Worm (Caenorhabditis elegans) whole organism, L1 larva: ENCODE measurements around the gene svh-11.

Experiments
- C04F5.9 ChIP-seq: sonication (generic microtip); optimal IDR thresholded peaks from 2 replicates; lab custom pipeline; 2016; ENCODE audit warnings: missing genetic modification characterization, missing compliant biosample characterization
- C16A3.4 ChIP-seq: fragments of 150-350 bp; optimal IDR thresholded peaks from 2 replicates; lab custom pipeline; 2014; ENCODE audit warnings: missing biosample characterization, missing genetic modification characterization
- Y116A8C.19 ChIP-seq: sonication (generic microtip); optimal IDR thresholded peaks from 2 replicates; lab custom pipeline; 2016; ENCODE audit warnings: missing compliant biosample characterization, missing genetic modification characterization, borderline replicate concordance
- aha-1 ChIP-seq: fragments of 150-350 bp; optimal IDR thresholded peaks from 2 replicates; lab custom pipeline; 2014; ENCODE audit warnings: missing biosample characterization, missing genetic modification characterization
- aly-2 ChIP-seq: fragments of 150-350 bp; optimal IDR thresholded peaks from 2 replicates; lab custom pipeline; 2014; ENCODE audit warnings: missing biosample characterization, missing genetic modification characterization
- ceh-63 ChIP-seq: fragments of 200-800 bp; sonication (Bioruptor generic); optimal IDR thresholded peaks from 2 replicates; lab custom pipeline; 2018; ENCODE audit warnings: mild to moderate bottlenecking, missing genetic modification characterization, missing compliant biosample characterization
- ceh-8 ChIP-seq: fragments of 200-800 bp; sonication (Bioruptor generic); optimal IDR thresholded peaks from 2 replicates; lab custom pipeline; 2018; ENCODE audit warnings: mild to moderate bottlenecking, missing genetic modification characterization, moderate library complexity, missing compliant biosample characterization
- ceh-82 ChIP-seq, 3 experiments: fragments of 150-350 bp in 1 of 3; sonication (generic microtip) in 2 of 3; optimal IDR thresholded peaks; 2 replicates each; lab custom pipeline; 2014 to 2017; ENCODE audit warnings: missing biosample characterization in 3 of 3, missing genetic modification characterization in 3 of 3
- ceh-88 ChIP-seq: fragments of 200-800 bp; sonication (Bioruptor generic); IDR thresholded peaks from 2 replicates; pipeline ENCODE4 v1.3.6; 2022; ENCODE audit warnings: missing genetic modification characterization, missing compliant biosample characterization
- dpl-1 ChIP-seq, 3 experiments: fragments of 150-350 bp in 2 of 3; sonication (generic microtip) in 1 of 3; optimal IDR thresholded peaks; 2 replicates each; lab custom pipeline; 2014 to 2017; ENCODE audit warnings: missing biosample characterization in 3 of 3, missing genetic modification characterization in 3 of 3, missing genetic modification reagents in 3 of 3
- egl-27 ChIP-seq, 2 experiments: fragments of 150-350 bp in 1 of 2; sonication (generic microtip); optimal IDR thresholded peaks; 3 replicates each; lab custom pipeline; 2017 to 2018; ENCODE audit warnings: missing biosample characterization in 2 of 2, missing genetic modification characterization in 2 of 2, missing genetic modification reagents in 2 of 2
- elt-2 ChIP-seq: sonication (generic microtip); optimal IDR thresholded peaks from 2 replicates; lab custom pipeline; 2016; ENCODE audit warnings: missing genetic modification characterization, mild to moderate bottlenecking, inconsistent platforms, missing compliant biosample characterization, missing genetic modification reagents
- elt-3 ChIP-seq, 6 experiments: fragments of 150-350 bp in 1 of 6; sonication (generic microtip); optimal IDR thresholded peaks; 2 replicates each; lab custom pipeline; 2017 to 2018; ENCODE audit warnings: missing biosample characterization in 6 of 6, missing genetic modification characterization in 6 of 6, inconsistent platforms in 1 of 6
- ets-5 ChIP-seq: fragments of 200-800 bp; sonication (Bioruptor generic); IDR thresholded peaks from 2 replicates; pipeline ENCODE4 v1.3.6; 2022; ENCODE audit warnings: missing genetic modification characterization, missing compliant biosample characterization
- fkh-10 ChIP-seq: sonication (generic microtip); optimal IDR thresholded peaks from 2 replicates; lab custom pipeline; 2017; ENCODE audit warnings: missing biosample characterization, missing genetic modification reagents, missing genetic modification characterization
- fkh-4 ChIP-seq: sonication (generic microtip); optimal IDR thresholded peaks from 2 replicates; lab custom pipeline; 2016; ENCODE audit warnings: missing compliant biosample characterization, missing genetic modification characterization, borderline replicate concordance
- fkh-8 ChIP-seq: sonication (generic microtip); optimal IDR thresholded peaks from 2 replicates; lab custom pipeline; 2016; ENCODE audit warnings: mild to moderate bottlenecking, missing genetic modification characterization, missing compliant biosample characterization
- fos-1 ChIP-seq: fragments of 150-350 bp; optimal IDR thresholded peaks from 2 replicates; lab custom pipeline; 2014; ENCODE audit warnings: missing biosample characterization, missing genetic modification characterization
- grh-1 ChIP-seq: fragments of 200-800 bp; sonication (Bioruptor generic); IDR thresholded peaks from 2 replicates; pipeline ENCODE4 v1.3.6; 2022; ENCODE audit warnings: missing genetic modification reagents, missing genetic modification characterization, missing compliant biosample characterization
- jun-1 ChIP-seq: fragments of 150-350 bp; optimal IDR thresholded peaks from 2 replicates; lab custom pipeline; 2014; ENCODE audit warnings: missing biosample characterization, missing genetic modification reagents, missing genetic modification characterization
- lin-13 ChIP-seq: fragments of 150-350 bp; optimal IDR thresholded peaks from 2 replicates; lab custom pipeline; 2014; ENCODE audit warnings: missing biosample characterization, missing genetic modification reagents, missing genetic modification characterization
- lin-14 ChIP-seq: fragments of 200-800 bp; sonication (Bioruptor generic); optimal IDR thresholded peaks from 2 replicates; lab custom pipeline; 2018; ENCODE audit warnings: mild to moderate bottlenecking, missing genetic modification characterization, moderate library complexity, missing compliant biosample characterization
- lin-15B ChIP-seq: fragments of 150-350 bp; sonication (generic microtip); optimal IDR thresholded peaks from 3 replicates; lab custom pipeline; 2014; ENCODE audit warnings: missing biosample characterization, missing genetic modification characterization
- lin-35 ChIP-seq, 2 experiments: fragments of 150-350 bp; optimal IDR thresholded peaks; 2 replicates each; lab custom pipeline; 2014; ENCODE audit warnings: missing biosample characterization in 2 of 2, missing genetic modification characterization in 2 of 2, missing genetic modification reagents in 2 of 2
- lir-3 ChIP-seq: sonication (generic microtip); optimal IDR thresholded peaks from 2 replicates; lab custom pipeline; 2016; ENCODE audit warnings: mild to moderate bottlenecking, missing genetic modification characterization, moderate library complexity, missing compliant biosample characterization; ENCODE audit not compliant: poor library complexity
- mab-9 ChIP-seq: fragments of 200-800 bp; sonication (Bioruptor generic); IDR thresholded peaks from 2 replicates; pipeline ENCODE4 v1.3.6; 2022; ENCODE audit warnings: missing genetic modification reagents, missing genetic modification characterization, missing compliant biosample characterization
- mdl-1 ChIP-seq, 2 experiments: fragments of 150-350 bp; optimal IDR thresholded peaks; 2 replicates each; lab custom pipeline; 2014 to 2017; ENCODE audit warnings: missing biosample characterization in 2 of 2, missing genetic modification characterization in 2 of 2, inconsistent platforms in 1 of 2
- mep-1 ChIP-seq: fragments of 150-350 bp; optimal IDR thresholded peaks from 2 replicates; lab custom pipeline; 2014; ENCODE audit warnings: missing biosample characterization, missing genetic modification characterization
- nhr-19 ChIP-seq: fragments of 200-800 bp; sonication (Bioruptor generic); conservative IDR thresholded peaks from 2 replicates; pipeline ENCODE4 v1.3.6; 2022; ENCODE audit warnings: missing genetic modification characterization, missing compliant biosample characterization
- nhr-20 ChIP-seq: sonication (generic microtip); optimal IDR thresholded peaks from 2 replicates; lab custom pipeline; 2016; ENCODE audit warnings: mild to moderate bottlenecking, missing genetic modification characterization, missing compliant biosample characterization
- nhr-28 ChIP-seq: fragments of 150-350 bp; optimal IDR thresholded peaks from 2 replicates; lab custom pipeline; 2014; ENCODE audit warnings: missing biosample characterization, missing genetic modification characterization
- nhr-76 ChIP-seq: sonication (generic microtip); optimal IDR thresholded peaks from 2 replicates; lab custom pipeline; 2017; ENCODE audit warnings: missing biosample characterization, missing genetic modification characterization
- nhr-85 ChIP-seq: sonication (generic microtip); peaks from one replicate; lab custom pipeline; 2016; ENCODE audit warnings: missing genetic modification characterization, inconsistent platforms, missing compliant biosample characterization
- nhr-90 ChIP-seq: sonication (generic microtip); optimal IDR thresholded peaks from 2 replicates; lab custom pipeline; 2016; ENCODE audit warnings: mild to moderate bottlenecking, missing genetic modification characterization, missing compliant biosample characterization; ENCODE audit not compliant: poor library complexity
- pqm-1 ChIP-seq: sonication (generic microtip); optimal IDR thresholded peaks from 3 replicates; lab custom pipeline; 2017; ENCODE audit warnings: missing biosample characterization, missing genetic modification characterization
- rnt-1 ChIP-seq: sonication (generic microtip); optimal IDR thresholded peaks from 2 replicates; lab custom pipeline; 2016; ENCODE audit warnings: mild to moderate bottlenecking, missing genetic modification characterization, moderate library complexity, missing compliant biosample characterization
- swsn-7 ChIP-seq: sonication (generic microtip); optimal IDR thresholded peaks from 2 replicates; lab custom pipeline; 2016; ENCODE audit warnings: missing genetic modification characterization, missing compliant biosample characterization
- tlp-1 ChIP-seq: fragments of 150-350 bp; optimal IDR thresholded peaks from 2 replicates; lab custom pipeline; 2014; ENCODE audit warnings: missing biosample characterization, missing genetic modification characterization
- unc-30 ChIP-seq: sonication (generic microtip); optimal IDR thresholded peaks from 2 replicates; lab custom pipeline; 2017; ENCODE audit warnings: missing biosample characterization, missing genetic modification characterization
- unc-62 ChIP-seq: fragments of 150-350 bp; optimal IDR thresholded peaks from 2 replicates; lab custom pipeline; 2014; ENCODE audit warnings: missing biosample characterization, missing genetic modification reagents, missing genetic modification characterization
- vab-15 ChIP-seq: sonication (generic microtip); optimal IDR thresholded peaks from 2 replicates; lab custom pipeline; 2017; ENCODE audit warnings: missing genotype, mild to moderate bottlenecking, missing genetic modification characterization, missing compliant biosample characterization
- xbp-1 ChIP-seq: sonication (generic microtip); optimal IDR thresholded peaks from 2 replicates; lab custom pipeline; 2016; ENCODE audit warnings: missing genetic modification characterization, missing compliant biosample characterization
- ztf-11 ChIP-seq, 2 experiments: sonication (generic microtip); optimal IDR thresholded peaks; 2 replicates each; lab custom pipeline; 2016 to 2017; ENCODE audit warnings: missing genetic modification characterization in 2 of 2, missing biosample characterization in 1 of 2, missing compliant biosample characterization in 1 of 2

svh-11 gene

DNA sequence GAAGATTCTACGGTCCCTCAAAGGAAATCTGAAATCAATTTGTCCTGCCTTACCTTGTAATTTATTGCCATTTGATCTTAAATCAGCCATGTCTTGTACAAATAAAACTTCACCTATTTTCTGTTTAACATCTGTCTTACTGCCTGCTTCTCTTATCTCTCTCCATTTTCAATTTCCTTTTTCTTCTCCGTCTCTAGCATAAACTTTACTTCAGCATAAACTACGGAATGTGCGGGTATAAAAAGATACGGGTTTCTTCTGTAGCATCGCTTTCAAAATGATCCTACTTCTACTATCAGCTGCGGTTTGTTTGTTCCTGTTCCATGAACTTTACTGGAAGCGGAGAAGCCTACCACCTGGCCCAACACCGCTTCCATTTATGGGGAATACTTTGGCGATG, 37.9 kb downstream of the svh-11 start, which contains the start of gene cyp-33C5 (continued):
- TF ChIP-seq Y116A8C.19 (no peak), jun-1 (tag; lab: Kevin White, UChicago) (no peak), nhr-90 (no peak), C04F5.9 (tag; lab: Kevin White, UChicago) (no peak), egl-27 (tag; optimal IDR thresholded peaks at IDR 0.05; lab: Kevin White, UChicago) (no peak), fkh-10 (no peak), ets-5 (GFP tag; lab: Robert Waterston, UW) (no peak), elt-3 (tag; optimal IDR thresholded peaks at IDR 0.05; lab: Kevin White, UChicago) (peak in 2 of 6 experiments; percentile 46 to 54), C16A3.4 (tag; lab: Kevin White, UChicago) (no peak), ztf-11 (tag; optimal IDR thresholded peaks at IDR 0.05; lab: Kevin White, UChicago) (no peak), ceh-8 (GFP tag; lab: Kevin White, UChicago) (no peak), lin-15B (tag; lab: Kevin White, UChicago) (no peak), nhr-28 (tag; lab: Kevin White, UChicago) (no peak), elt-2 (tag; lab: Kevin White, UChicago) (peak; percentile 11), nhr-85 (peak; percentile 67), vab-15 (tag; lab: Kevin White, UChicago) (no peak), rnt-1 (peak; percentile 12), mdl-1 (tag; optimal IDR thresholded peaks at IDR 0.05; lab: Kevin White, UChicago) (no peak), nhr-20 (tag; lab: Kevin White, UChicago) (peak; percentile 75), aha-1 (tag; lab: Kevin White, UChicago) (no peak), mab-9 (no peak), pqm-1 (no peak), unc-30 (no peak), lir-3 (tag; lab: Kevin White, UChicago) (no peak), fkh-4 (tag; lab: Kevin White, UChicago) (no peak), ceh-88 (no peak), ceh-82 (tag; optimal IDR thresholded peaks at IDR 0.05; lab: Kevin White, UChicago) (peak in 1 of 3 experiments; percentile 17), unc-62 (GFP tag; lab: Kevin White, UChicago) (no peak), grh-1 (GFP tag; lab: Robert Waterston, UW) (no peak), swsn-7 (tag; lab: Kevin White, UChicago) (no peak), mep-1 (tag; lab: Kevin White, UChicago) (no peak), aly-2 (tag; lab: Kevin White, UChicago) (no peak), fos-1 (tag; lab: Kevin White, UChicago) (no peak), xbp-1 (no peak), lin-14 (GFP tag; lab: Kevin White, UChicago) (peak; percentile 84), nhr-19 (GFP tag; lab: Robert Waterston, UW) (no peak; the same call in 1 of the 2 replicates), ceh-63 (no peak), lin-35 (GFP tag; optimal IDR thresholded peaks at IDR 0.05; lab: Kevin White, UChicago) (peak in 1 of 2 experiments; percentile 31), nhr-76 (tag; lab: Kevin White, UChicago) (no peak), fkh-8 (tag; lab: Kevin White, UChicago) (no peak), dpl-1 (GFP tag; optimal IDR thresholded peaks at IDR 0.05; lab: Kevin White, UChicago) (no peak)

DNA sequence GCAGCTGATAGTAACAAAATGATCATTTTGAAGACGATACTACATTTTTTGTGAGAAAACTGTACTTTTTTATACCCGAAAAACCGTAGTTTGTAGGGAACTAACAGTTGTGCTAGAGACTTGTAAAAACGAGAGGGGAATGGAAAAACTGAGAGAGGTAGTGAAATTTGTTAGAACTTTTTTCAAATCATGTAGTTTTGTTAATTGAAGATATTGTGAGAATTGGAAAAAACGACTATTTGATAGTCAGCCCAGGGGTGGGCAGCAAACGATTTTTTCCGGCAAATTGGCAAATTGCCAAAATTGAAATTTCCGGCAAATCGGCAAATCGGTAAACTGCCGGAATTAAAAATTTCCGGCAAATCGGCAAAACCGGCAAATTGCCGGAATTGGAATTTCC, 42.4 kb downstream of the svh-11 start, which contains the start of gene cyp-33C6:
TSS of gene cyp-33C6 (minus strand) at position 101 of the 400 bp plus-strand sequence.
- TF ChIP-seq grh-1 (GFP tag; lab: Robert Waterston, UW) (no peak), fkh-4 (tag; lab: Kevin White, UChicago) (no peak), unc-30 (no peak), nhr-28 (tag; lab: Kevin White, UChicago) (no peak), ceh-8 (GFP tag; lab: Kevin White, UChicago) (no peak), swsn-7 (tag; lab: Kevin White, UChicago) (no peak), xbp-1 (no peak), fkh-10 (no peak), tlp-1 (tag; lab: Kevin White, UChicago) (no peak), aly-2 (tag; lab: Kevin White, UChicago) (no peak), lin-13 (no peak)
